Fruit fly (Drosophila melanogaster): ENCODE data around the gene Gyc32E.

Gyc32E gene

DNA sequence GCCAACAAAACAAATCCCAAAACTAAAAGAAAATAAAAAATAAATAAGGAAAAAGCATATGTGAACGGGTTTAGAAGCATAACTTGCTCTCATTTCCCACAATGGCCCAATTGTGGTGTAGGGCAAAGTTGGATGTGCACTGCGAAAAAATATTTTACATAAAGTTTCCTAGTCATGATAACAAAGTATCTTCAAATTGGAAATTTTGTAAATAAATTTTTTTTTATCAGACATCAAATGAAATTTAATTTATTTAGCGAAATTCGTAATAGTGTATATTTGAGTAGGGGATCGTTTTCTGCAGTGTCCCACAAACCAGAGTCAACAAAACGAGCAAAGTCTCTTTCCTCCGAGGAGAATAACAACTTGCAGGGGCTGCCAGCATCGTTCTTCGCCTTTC, 35.2 kb upstream of the Gyc32E start (continued):
- TF ChIP-seq CTCF (GFP tag; optimal IDR thresholded peaks at IDR 0.05), result no peak
- peak; percentile 3 for TF ChIP-seq CG9727 (GFP tag; optimal IDR thresholded peaks at IDR 0.05)
- TF ChIP-seq sens (GFP tag), result peak; percentile 85
- no peak for TF ChIP-seq CG17385 (GFP tag; optimal IDR thresholded peaks at IDR 0.05)
- TF ChIP-seq CG8944 (GFP tag; optimal IDR thresholded peaks at IDR 0.05), result no peak
- TF ChIP-seq CG18262 (tag; optimal IDR thresholded peaks at IDR 0.05), result peak; percentile 36
- peak; percentile 11 for TF ChIP-seq CG2202 (tag; optimal IDR thresholded peaks at IDR 0.05)
- TF ChIP-seq Poxn (GFP tag; IDR thresholded peaks at IDR 0.05), result no peak
- TF ChIP-seq prd (optimal IDR thresholded peaks at IDR 0.05), result no peak
- TF ChIP-seq prd (GFP tag; IDR thresholded peaks at IDR 0.05), result no peak
- no peak for TF ChIP-seq tup (GFP tag; optimal IDR thresholded peaks at IDR 0.05)
- peak; percentile 28 for TF ChIP-seq CG1603 (tag; optimal IDR thresholded peaks at IDR 0.05)
- no peak for TF ChIP-seq pros (GFP tag; optimal IDR thresholded peaks at IDR 0.05)
- TF ChIP-seq vfl (GFP tag; optimal IDR thresholded peaks at IDR 0.05), result no peak
- TF ChIP-seq dysf (GFP tag; IDR thresholded peaks at IDR 0.05), result no peak
- no peak for TF ChIP-seq Mad (GFP tag; optimal IDR thresholded peaks at IDR 0.05)
- no peak for TF ChIP-seq CG12104 (GFP tag; optimal IDR thresholded peaks at IDR 0.05)
- peak; percentile 10 for TF ChIP-seq CG8924 (tag; optimal IDR thresholded peaks at IDR 0.05)
- TF ChIP-seq cad (GFP tag; optimal IDR thresholded peaks at IDR 0.05), result no peak
- TF ChIP-seq kah (GFP tag; optimal IDR thresholded peaks at IDR 0.05), result no peak
- no peak for TF ChIP-seq ewg (GFP tag; optimal IDR thresholded peaks at IDR 0.05)
- TF ChIP-seq Blimp-1 (GFP tag; optimal IDR thresholded peaks at IDR 0.05), result peak; percentile 44
- no peak for TF ChIP-seq Six4 (GFP tag; optimal IDR thresholded peaks at IDR 0.05)
- TF ChIP-seq Tbp (GFP tag; optimal IDR thresholded peaks at IDR 0.05), result no peak
- TF ChIP-seq bcd (GFP tag; optimal IDR thresholded peaks at IDR 0.05), result no peak
- no peak for TF ChIP-seq CG13296 (GFP tag; optimal IDR thresholded peaks at IDR 0.05)
- TF ChIP-seq gce (GFP tag; IDR thresholded peaks at IDR 0.05), result no peak
- peak; percentile 70 to 82 for TF ChIP-seq bsh (GFP tag; optimal IDR thresholded peaks at IDR 0.05)
- no peak for TF ChIP-seq insv (GFP tag; optimal IDR thresholded peaks at IDR 0.05)
- peak; percentile 38 for TF ChIP-seq CG8388 (GFP tag; optimal IDR thresholded peaks at IDR 0.05)
- no peak for TF ChIP-seq fd102C (GFP tag; optimal IDR thresholded peaks at IDR 0.05)
- TF ChIP-seq crp (GFP tag; optimal IDR thresholded peaks at IDR 0.05), result no peak
- TF ChIP-seq CG14050 (GFP tag; IDR thresholded peaks at IDR 0.05), result no peak
- peak in 1 of 3 experiments; percentile 46 for TF ChIP-seq lola (GFP tag; optimal IDR thresholded peaks at IDR 0.05)
- TF ChIP-seq grau (tag; optimal IDR thresholded peaks at IDR 0.05), result peak; percentile 25
- no peak for TF ChIP-seq Usf (GFP tag; optimal IDR thresholded peaks at IDR 0.05)
- TF ChIP-seq crc (GFP tag; optimal IDR thresholded peaks at IDR 0.05), result no peak
- TF ChIP-seq disco-r (GFP tag; optimal IDR thresholded peaks at IDR 0.05), result no peak
- TF ChIP-seq ase (GFP tag; IDR thresholded peaks at IDR 0.05), result no peak
- no peak; the same call in 1 of the 2 replicates for TF ChIP-seq CG10366 (GFP tag; IDR thresholded peaks at IDR 0.05)
- TF ChIP-seq CG30403 (GFP tag; optimal IDR thresholded peaks at IDR 0.05), result peak; percentile 20
- no peak for TF ChIP-seq tll (GFP tag; optimal IDR thresholded peaks at IDR 0.05)
- TF ChIP-seq CG3163 (GFP tag; optimal IDR thresholded peaks at IDR 0.05), result no peak
- no peak for TF ChIP-seq CG18599 (GFP tag; optimal IDR thresholded peaks at IDR 0.05)
- TF ChIP-seq Med (GFP tag), result peak; percentile 70
- TF ChIP-seq phol (tag; optimal IDR thresholded peaks at IDR 0.05), result peak; percentile 38
- no peak for TF ChIP-seq amos (GFP tag; IDR thresholded peaks at IDR 0.05; ENCODE audit: partially characterized antibody)
- peak; percentile 76 for TF ChIP-seq Drgx (GFP tag; IDR thresholded peaks at IDR 0.05)
- TF ChIP-seq CG1602 (GFP tag; optimal IDR thresholded peaks at IDR 0.05), result no peak
- TF ChIP-seq mld (GFP tag; IDR thresholded peaks at IDR 0.05; ENCODE audit: partially characterized antibody), result no peak
- TF ChIP-seq CG17359 (tag; optimal IDR thresholded peaks at IDR 0.05), result peak; percentile 5
- peak; percentile 23 for TF ChIP-seq Xbp1 (GFP tag; optimal IDR thresholded peaks at IDR 0.05)

Measured in whole organism, embryonic.